Worm (Caenorhabditis elegans) whole organism, midembryonic: ENCODE data around the gene T25F10.1.

Experiments used
- T22C8.4 ChIP-seq: fragments of 200-800 bp; sonication (Bioruptor generic); IDR thresholded peaks from 2 replicates; pipeline ENCODE4 v1.3.6; 2022; ENCODE audit warnings: missing genetic modification characterization, missing compliant biosample characterization
- cog-1 ChIP-seq: sonication (generic microtip); optimal IDR thresholded peaks from 2 replicates; lab custom pipeline; 2016; ENCODE audit warnings: missing genetic modification characterization, missing compliant biosample characterization
- flt-1 ChIP-seq: fragments of 200-800 bp; sonication (Bioruptor generic); IDR thresholded peaks from 2 replicates; pipeline ENCODE4 v1.3.6; 2022; ENCODE audit warnings: missing genetic modification characterization, missing compliant biosample characterization
- klf-2 ChIP-seq: fragments of 200-800 bp; sonication (Bioruptor generic); conservative IDR thresholded peaks from 2 replicates; pipeline ENCODE4 v1.3.6; 2022; ENCODE audit warnings: missing genetic modification reagents, missing genetic modification characterization, missing compliant biosample characterization
- med-1 ChIP-seq: sonication (generic microtip); optimal IDR thresholded peaks from 2 replicates; lab custom pipeline; 2017; ENCODE audit warnings: missing genetic modification characterization, mild to moderate bottlenecking, missing compliant biosample characterization, antibody characterized with exemption, missing genetic modification reagents; ENCODE audit not compliant: insufficient read depth
- ref-1 ChIP-seq: fragments of 200-800 bp; sonication (Bioruptor generic); conservative IDR thresholded peaks from 2 replicates; pipeline ENCODE4 v1.3.6; 2022; ENCODE audit warnings: missing genetic modification reagents, missing genetic modification characterization, missing compliant biosample characterization
- tab-1 ChIP-seq: fragments of 200-800 bp; sonication (Bioruptor generic); IDR thresholded peaks from 2 replicates; pipeline ENCODE4 v1.3.6; 2022; ENCODE audit warnings: missing genetic modification characterization, missing compliant biosample characterization
- ztf-23 ChIP-seq: fragments of 200-800 bp; sonication (Bioruptor generic); IDR thresholded peaks from 2 replicates; pipeline ENCODE4 v1.3.6; 2022; ENCODE audit warnings: missing genetic modification reagents, missing genetic modification characterization, missing compliant biosample characterization
- ztf-29 ChIP-seq: fragments of 200-800 bp; sonication (Bioruptor generic); IDR thresholded peaks from 2 replicates; pipeline ENCODE4 v1.3.6; 2022; ENCODE audit warnings: missing genetic modification reagents, missing genetic modification characterization, missing compliant biosample characterization

The T25F10.1 gene

DNA sequence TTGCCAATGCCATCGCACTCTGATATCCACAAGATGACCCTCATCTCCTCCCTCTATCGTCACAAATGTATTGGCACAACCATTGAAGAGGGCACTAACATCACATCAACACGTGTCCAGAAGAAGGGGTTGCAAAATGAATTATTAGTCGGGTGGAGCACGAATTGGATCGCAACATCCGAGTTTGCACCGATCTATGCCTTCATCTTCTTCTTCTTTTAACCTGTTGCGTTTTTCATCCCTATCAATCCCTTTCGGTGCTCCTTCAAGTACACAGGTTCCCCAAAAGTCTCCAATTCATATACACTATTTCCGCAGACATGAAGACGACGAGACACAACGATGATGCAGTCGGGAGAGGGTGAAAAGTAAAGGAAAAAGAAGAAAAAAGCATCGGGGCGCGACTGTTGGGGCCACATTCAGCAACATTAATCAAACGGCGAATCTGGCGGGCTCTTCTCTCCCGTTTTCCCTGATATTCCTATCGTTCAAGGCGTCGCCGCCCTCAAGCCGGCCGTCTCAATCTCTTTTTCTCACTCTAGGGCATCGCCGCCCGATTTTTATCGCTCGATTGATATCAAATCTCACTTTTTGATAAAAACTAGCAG is 16.7 kb upstream of the T25F10.1 start:
- TF ChIP-seq klf-2 (GFP tag; lab: Robert Waterston, UW) (0 out of 2 replicates have a peak, but pooled peaks have one; percentile 16), ztf-23 (GFP tag; lab: Robert Waterston, UW) (no peak)

DNA sequence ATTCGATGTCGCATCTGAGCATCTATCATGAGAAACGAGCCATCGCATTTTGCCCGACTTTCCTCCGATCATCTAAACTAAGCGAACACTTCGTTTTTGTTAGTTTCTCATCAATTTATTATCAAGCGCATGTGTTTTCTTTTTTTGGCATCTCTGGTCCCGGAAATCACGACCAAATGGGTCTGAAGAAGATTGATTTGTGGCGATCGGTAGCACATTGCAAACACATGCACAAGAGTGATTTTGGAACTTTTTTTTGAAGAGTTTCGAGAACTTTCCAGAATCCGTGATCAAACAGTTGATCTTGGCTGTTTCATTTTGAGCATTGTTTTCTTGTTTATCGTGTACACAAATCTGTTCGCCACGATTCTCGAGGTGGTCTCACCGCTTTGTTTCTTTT is 15.0 kb upstream of the T25F10.1 start:
- TF ChIP-seq klf-2 (GFP tag; lab: Robert Waterston, UW) (no peak), tab-1 (no peak), ref-1 (GFP tag; lab: Robert Waterston, UW) (no peak), med-1 (GFP tag; lab: Kevin White, UChicago) (no peak), ztf-23 (GFP tag; lab: Robert Waterston, UW) (no peak), T22C8.4 (GFP tag; lab: Robert Waterston, UW) (no peak), cog-1 (tag; lab: Kevin White, UChicago) (no peak), flt-1 (no peak), ztf-29 (no peak)

DNA sequence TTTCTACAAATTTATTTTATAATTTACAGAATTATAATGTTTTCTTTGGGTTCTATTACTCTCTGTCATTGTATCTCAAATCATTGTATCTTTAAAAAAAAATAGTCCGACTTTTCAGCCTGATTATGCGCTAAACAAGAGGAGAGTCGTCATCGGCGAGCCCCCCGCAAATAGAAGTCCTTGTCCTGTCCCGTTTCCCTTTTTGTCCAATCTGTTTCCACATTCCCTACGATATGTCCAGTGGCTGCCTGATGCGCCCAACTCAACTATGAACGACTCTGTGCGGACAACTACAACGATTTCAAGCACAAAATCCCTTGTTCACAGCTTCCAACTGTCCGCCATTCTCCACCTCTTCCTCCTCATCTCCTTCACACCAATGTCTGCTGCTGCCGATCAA is 10.3 kb upstream of the T25F10.1 start, which contains the start of gene dbl-1:
Gene dbl-1 (plus strand): TSS at position 119 of the 400 bp plus-strand sequence.
- TF ChIP-seq cog-1 (tag; lab: Kevin White, UChicago) (no peak), flt-1 (no peak), med-1 (GFP tag; lab: Kevin White, UChicago) (no peak), T22C8.4 (GFP tag; lab: Robert Waterston, UW) (no peak), klf-2 (GFP tag; lab: Robert Waterston, UW) (no peak), ref-1 (GFP tag; lab: Robert Waterston, UW) (no peak), tab-1 (no peak)

DNA sequence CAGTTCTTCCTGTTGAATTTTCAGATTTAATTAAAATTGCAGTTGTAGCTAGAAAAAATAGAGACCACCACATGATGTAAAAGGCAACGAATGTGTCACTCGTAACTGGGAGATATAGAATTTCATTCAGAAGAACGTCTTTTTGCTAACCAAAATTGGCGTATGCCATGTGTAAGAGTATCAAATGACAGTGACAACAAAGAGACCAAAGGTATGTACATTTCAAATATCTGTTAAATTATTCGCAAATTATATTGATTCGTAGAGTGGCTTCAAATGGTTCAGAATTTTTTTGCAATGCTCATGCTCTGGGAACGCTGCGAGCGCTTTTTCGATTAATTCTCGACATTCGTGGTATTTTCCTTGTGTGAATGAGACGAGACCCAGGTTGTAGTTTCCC is 5.9 kb upstream of the T25F10.1 start, which contains the start of gene T25F10.4:
Gene T25F10.4 (minus strand): TSS at position 101 of the 400 bp plus-strand sequence.
- TF ChIP-seq T22C8.4 (GFP tag; lab: Robert Waterston, UW) (no peak), ztf-29 (no peak), tab-1 (no peak), flt-1 (no peak), klf-2 (GFP tag; lab: Robert Waterston, UW) (no peak), cog-1 (tag; lab: Kevin White, UChicago) (no peak), med-1 (GFP tag; lab: Kevin White, UChicago) (no peak)

DNA sequence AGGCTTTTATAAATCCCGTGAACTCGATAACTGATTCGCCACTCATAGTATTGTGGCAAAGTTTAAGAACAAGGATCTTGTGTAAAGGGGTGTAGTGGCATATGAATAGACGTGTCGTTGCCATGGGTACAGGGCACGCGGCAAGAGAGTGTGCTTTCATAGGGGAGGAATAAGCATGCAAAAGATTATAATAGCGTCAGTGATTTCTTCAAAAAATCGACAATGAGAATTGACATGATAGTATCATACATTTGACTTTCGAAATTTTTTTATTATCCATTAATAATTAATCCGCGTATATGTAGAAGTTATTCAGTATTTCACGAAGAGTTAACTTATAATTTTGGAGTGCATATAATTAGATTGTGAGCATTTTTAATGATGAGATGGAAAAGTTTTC is 3.3 kb upstream of the T25F10.1 start, which contains the start of gene bbs-8:
Gene bbs-8 (minus strand): TSS at position 101 of the 400 bp plus-strand sequence.
- TF ChIP-seq ztf-23 (GFP tag; lab: Robert Waterston, UW) (0 out of 2 replicates have a peak, but pooled peaks have one; percentile 2), tab-1 (no peak)

DNA sequence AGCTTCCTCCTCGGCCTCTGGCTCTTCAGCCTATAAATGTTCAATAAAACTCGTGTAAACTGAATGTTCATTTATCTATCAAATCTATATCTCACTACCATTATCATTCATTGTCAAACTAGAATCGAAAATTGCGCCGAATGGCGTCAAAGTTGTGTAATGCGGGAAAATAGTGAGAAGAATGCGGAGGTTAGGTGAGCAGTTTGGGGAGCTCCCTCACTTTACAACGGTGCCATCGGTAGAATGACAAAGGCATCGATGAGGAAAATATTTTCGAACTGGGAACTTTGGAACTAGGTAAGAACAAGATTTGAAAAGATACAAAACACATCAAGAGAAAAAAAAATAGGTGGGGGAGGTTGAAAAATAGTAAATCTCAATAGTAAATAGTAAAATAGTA is 726 bp upstream of the T25F10.1 start:
- TF ChIP-seq ref-1 (GFP tag; lab: Robert Waterston, UW), result no peak
- no peak for TF ChIP-seq T22C8.4 (GFP tag; lab: Robert Waterston, UW)
- no peak for TF ChIP-seq med-1 (GFP tag; lab: Kevin White, UChicago)
- TF ChIP-seq ztf-29, result no peak
- TF ChIP-seq ztf-23 (GFP tag; lab: Robert Waterston, UW), result no peak
- no peak for TF ChIP-seq cog-1 (tag; lab: Kevin White, UChicago)
- TF ChIP-seq klf-2 (GFP tag; lab: Robert Waterston, UW), result no peak
- no peak for TF ChIP-seq tab-1
- no peak for TF ChIP-seq flt-1

DNA sequence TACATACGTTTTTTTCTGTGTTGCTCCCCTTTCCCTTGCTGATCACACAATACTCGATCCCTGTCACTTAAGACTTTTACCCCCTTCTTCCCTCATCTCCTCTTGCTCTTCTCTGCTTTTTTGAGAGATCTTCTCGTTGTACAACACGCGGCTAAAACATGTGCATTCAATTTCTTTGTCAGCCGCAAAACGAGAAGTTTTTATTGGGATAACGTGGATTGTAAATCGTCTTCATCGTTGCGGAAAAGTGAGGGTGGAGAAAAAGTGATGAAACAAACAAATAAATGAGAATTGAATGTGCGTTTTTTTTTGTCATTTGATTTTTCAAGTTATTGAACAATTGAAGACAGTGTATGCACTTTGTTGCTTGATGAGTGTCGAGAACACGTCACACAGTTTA is 1.1 kb downstream of the T25F10.1 start:
- TF ChIP-seq ztf-23 (GFP tag; lab: Robert Waterston, UW) (no peak), ztf-29 (no peak), tab-1 (no peak), klf-2 (GFP tag; lab: Robert Waterston, UW) (no peak), med-1 (GFP tag; lab: Kevin White, UChicago) (no peak), flt-1 (no peak), cog-1 (tag; lab: Kevin White, UChicago) (no peak), T22C8.4 (GFP tag; lab: Robert Waterston, UW) (no peak), ref-1 (GFP tag; lab: Robert Waterston, UW) (no peak)

DNA sequence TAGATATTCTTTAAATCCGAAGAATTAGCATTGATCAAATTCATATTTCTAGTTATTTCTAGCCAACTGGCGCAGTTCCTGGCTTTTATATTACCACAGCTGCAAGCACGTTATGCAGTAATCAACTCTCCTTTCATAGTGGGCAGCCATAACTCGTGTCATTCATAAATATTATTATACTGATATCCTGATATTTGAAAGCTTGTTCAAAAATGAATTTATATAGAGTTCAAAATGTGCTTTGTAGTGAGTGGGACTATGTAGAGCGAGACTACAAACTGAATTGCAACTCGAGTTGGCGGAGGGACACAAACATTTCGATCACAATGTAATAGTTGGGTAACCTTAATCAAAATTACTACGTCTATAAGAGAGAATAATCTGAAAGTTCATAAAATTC is 3.3 kb downstream of the T25F10.1 start, which contains the start of gene srh-30:
Gene srh-30 (minus strand): TSS at position 101 of the 400 bp plus-strand sequence.
- TF ChIP-seq med-1 (GFP tag; lab: Kevin White, UChicago) (no peak), flt-1 (no peak), T22C8.4 (GFP tag; lab: Robert Waterston, UW) (no peak), klf-2 (GFP tag; lab: Robert Waterston, UW) (no peak), ref-1 (GFP tag; lab: Robert Waterston, UW) (no peak), tab-1 (no peak), cog-1 (tag; lab: Kevin White, UChicago) (no peak), ztf-29 (no peak), ztf-23 (GFP tag; lab: Robert Waterston, UW) (no peak)

DNA sequence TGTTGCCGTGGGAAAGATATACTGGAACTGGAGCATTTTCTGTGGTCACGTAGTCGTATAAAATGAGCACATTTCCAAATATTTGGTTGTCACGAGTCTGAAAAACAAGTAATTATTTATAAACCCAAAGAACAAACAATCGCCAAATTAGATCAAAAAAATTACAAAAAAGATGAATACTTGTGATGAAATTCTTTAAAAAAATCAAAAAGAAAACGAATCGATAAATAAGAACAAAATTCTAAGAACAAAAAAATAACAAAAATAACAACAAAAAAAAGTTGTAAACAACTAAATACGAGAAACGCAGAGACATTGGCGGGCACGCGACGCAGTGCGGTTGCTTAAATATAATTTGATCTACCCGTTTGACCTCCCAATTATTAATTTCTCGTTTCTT is 5.4 kb downstream of the T25F10.1 start, which contains the start of gene ZC404.16:
Gene ZC404.16 (minus strand): TSS at position 101 of the 400 bp plus-strand sequence.
- TF ChIP-seq tab-1 (no peak), flt-1 (no peak), ref-1 (GFP tag; lab: Robert Waterston, UW) (no peak), klf-2 (GFP tag; lab: Robert Waterston, UW) (no peak), cog-1 (tag; lab: Kevin White, UChicago) (no peak), ztf-23 (GFP tag; lab: Robert Waterston, UW) (no peak), ztf-29 (no peak), med-1 (GFP tag; lab: Kevin White, UChicago) (no peak), T22C8.4 (GFP tag; lab: Robert Waterston, UW) (no peak)

DNA sequence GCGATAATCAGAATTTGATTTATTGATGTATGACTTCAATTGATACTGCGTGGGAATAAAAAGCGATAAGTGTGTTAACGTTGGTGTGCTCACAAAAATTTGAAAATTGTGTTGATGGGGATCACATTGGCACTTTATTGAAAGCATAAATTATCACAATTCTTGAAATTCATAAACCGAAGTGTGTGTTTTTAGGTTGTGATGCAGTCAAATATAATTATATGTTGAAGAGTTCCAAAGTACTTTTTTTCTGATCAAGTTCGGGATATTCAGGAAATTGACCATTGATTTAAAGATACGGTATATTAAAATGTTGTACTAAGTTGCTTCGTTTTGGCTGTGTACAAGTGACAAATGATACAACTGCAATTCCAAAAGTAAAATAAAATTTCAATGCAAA is 7.4 kb downstream of the T25F10.1 start, which contains the start of gene srh-28:
Gene srh-28 (minus strand): TSS at position 101 of the 400 bp plus-strand sequence.
- TF ChIP-seq cog-1 (tag; lab: Kevin White, UChicago) (no peak), med-1 (GFP tag; lab: Kevin White, UChicago) (no peak), ztf-23 (GFP tag; lab: Robert Waterston, UW) (no peak), klf-2 (GFP tag; lab: Robert Waterston, UW) (no peak), tab-1 (no peak), ref-1 (GFP tag; lab: Robert Waterston, UW) (no peak), T22C8.4 (GFP tag; lab: Robert Waterston, UW) (no peak), flt-1 (no peak), ztf-29 (no peak)
